Worm (Caenorhabditis elegans) whole organism, mixed stage, embryonic: Measurements from ENCODE around the gene fbxb-115.
"Not testable (repeated sequence)": the region's sequence is repeated elsewhere in the genome, so short reads cannot be mapped to it uniquely, and the experiment has no call there.

ENCODE experiments used
- M03D4.4 ChIP-seq: sonication (generic microtip); optimal IDR thresholded peaks from 2 replicates; lab custom pipeline; 2017; ENCODE audit warnings: mild to moderate bottlenecking, missing genetic modification characterization, missing compliant biosample characterization
- bed-3 ChIP-seq: fragments of 200-800 bp; sonication (Bioruptor generic); optimal IDR thresholded peaks from 3 replicates; lab custom pipeline; 2018; ENCODE audit warnings: mild to moderate bottlenecking, missing genetic modification characterization, moderate library complexity, missing compliant biosample characterization
- blmp-1 ChIP-seq: fragments of 150-350 bp; optimal IDR thresholded peaks from 2 replicates; lab custom pipeline; 2014; ENCODE audit warnings: missing biosample characterization, missing genetic modification characterization
- ceh-39 ChIP-seq: fragments of 150-350 bp; optimal IDR thresholded peaks from 2 replicates; lab custom pipeline; 2014; ENCODE audit warnings: missing biosample characterization, missing genetic modification characterization
- ceh-83 ChIP-seq: fragments of 200-800 bp; sonication (Bioruptor generic); optimal IDR thresholded peaks from 2 replicates; lab custom pipeline; 2018; ENCODE audit warnings: mild to moderate bottlenecking, missing genetic modification characterization, missing compliant biosample characterization
- ces-1 ChIP-seq: fragments of 150-350 bp; optimal IDR thresholded peaks from 2 replicates; lab custom pipeline; 2014; ENCODE audit warnings: missing biosample characterization, missing genetic modification reagents, missing genetic modification characterization
- cnd-1 ChIP-seq: fragments of 200-800 bp; sonication (Bioruptor generic); optimal IDR thresholded peaks from 2 replicates; lab custom pipeline; 2018; ENCODE audit warnings: mild to moderate bottlenecking, missing genetic modification characterization, missing compliant biosample characterization
- drap-1 ChIP-seq: fragments of 200-800 bp; sonication (Bioruptor generic); optimal IDR thresholded peaks from 3 replicates; lab custom pipeline; 2018; ENCODE audit warnings: mild to moderate bottlenecking, missing genetic modification characterization, missing compliant biosample characterization
- elt-1 ChIP-seq: sonication (generic microtip); optimal IDR thresholded peaks from 2 replicates; lab custom pipeline; 2017; ENCODE audit warnings: missing genetic modification characterization, mild to moderate bottlenecking, missing compliant biosample characterization, antibody characterized with exemption, moderate library complexity, borderline replicate concordance; ENCODE audit not compliant: insufficient read depth
- elt-3 ChIP-seq: fragments of 150-350 bp; optimal IDR thresholded peaks from 2 replicates; lab custom pipeline; 2014; ENCODE audit warnings: missing biosample characterization, missing genetic modification characterization
- flh-1 ChIP-seq: fragments of 200-800 bp; sonication (Bioruptor generic); optimal IDR thresholded peaks from 2 replicates; lab custom pipeline; 2018; ENCODE audit warnings: mild to moderate bottlenecking, missing genetic modification characterization, moderate library complexity, missing compliant biosample characterization
- ham-2 ChIP-seq: fragments of 200-800 bp; sonication (Bioruptor generic); optimal IDR thresholded peaks from 2 replicates; lab custom pipeline; 2018; ENCODE audit warnings: mild to moderate bottlenecking, missing genetic modification characterization, missing compliant biosample characterization
- hlh-1 ChIP-seq: fragments of 150-350 bp; optimal IDR thresholded peaks from 2 replicates; lab custom pipeline; 2014; ENCODE audit warnings: missing biosample characterization, missing genetic modification reagents, missing genetic modification characterization
- lin-32 ChIP-seq: fragments of 200-800 bp; sonication (Bioruptor generic); optimal IDR thresholded peaks from 2 replicates; lab custom pipeline; 2018; ENCODE audit warnings: mild to moderate bottlenecking, missing genetic modification characterization, missing compliant biosample characterization
- lsy-2 ChIP-seq: fragments of 150-350 bp; optimal IDR thresholded peaks from 2 replicates; lab custom pipeline; 2014; ENCODE audit warnings: missing biosample characterization, missing genetic modification characterization
- mab-5 ChIP-seq: fragments of 150-350 bp; optimal IDR thresholded peaks from 2 replicates; lab custom pipeline; 2014; ENCODE audit warnings: missing biosample characterization, missing genetic modification characterization
- mep-1 ChIP-seq: fragments of 150-350 bp; optimal IDR thresholded peaks from 2 replicates; lab custom pipeline; 2017; ENCODE audit warnings: missing biosample characterization, missing genetic modification reagents, missing genetic modification characterization, inconsistent platforms
- mls-2 ChIP-seq: sonication (generic microtip); optimal IDR thresholded peaks from 2 replicates; lab custom pipeline; 2016; ENCODE audit warnings: mild to moderate bottlenecking, missing genetic modification characterization, moderate library complexity, missing compliant biosample characterization
- nhr-2 ChIP-seq: fragments of 150-350 bp; optimal IDR thresholded peaks from 2 replicates; lab custom pipeline; 2014; ENCODE audit warnings: missing biosample characterization, missing genetic modification characterization
- nhr-28 ChIP-seq: fragments of 150-350 bp; optimal IDR thresholded peaks from 2 replicates; lab custom pipeline; 2014; ENCODE audit warnings: missing biosample characterization, missing genetic modification characterization
- nhr-76 ChIP-seq: sonication (generic microtip); optimal IDR thresholded peaks from 2 replicates; lab custom pipeline; 2017; ENCODE audit warnings: missing biosample characterization, missing genetic modification characterization
- pha-4 ChIP-seq: fragments of 150-350 bp; optimal IDR thresholded peaks from 2 replicates; lab custom pipeline; 2018; ENCODE audit warnings: missing biosample characterization, missing genetic modification reagents, missing genetic modification characterization
- sem-2 ChIP-seq: fragments of 200-800 bp; sonication (Bioruptor generic); optimal IDR thresholded peaks from 2 replicates; lab custom pipeline; 2018; ENCODE audit warnings: mild to moderate bottlenecking, missing genetic modification characterization, missing compliant biosample characterization
- snpc-4 ChIP-seq: fragments of 150-350 bp; optimal IDR thresholded peaks from 2 replicates; lab custom pipeline; 2014; ENCODE audit warnings: missing biosample characterization, missing genetic modification characterization
- sptf-1 ChIP-seq: sonication (generic microtip); optimal IDR thresholded peaks from 2 replicates; lab custom pipeline; 2017; ENCODE audit warnings: mild to moderate bottlenecking, missing genetic modification characterization, moderate library complexity, missing compliant biosample characterization
- tbx-8 ChIP-seq: fragments of 200-800 bp; sonication (Bioruptor generic); optimal IDR thresholded peaks from 2 replicates; lab custom pipeline; 2018; ENCODE audit warnings: mild to moderate bottlenecking, missing genetic modification characterization, moderate library complexity, missing compliant biosample characterization
- unc-120 ChIP-seq: sonication (generic microtip); optimal IDR thresholded peaks from 2 replicates; lab custom pipeline; 2017; ENCODE audit warnings: missing genetic modification characterization, missing compliant biosample characterization; ENCODE audit not compliant: poor library complexity, severe bottlenecking
- unc-39 ChIP-seq: fragments of 150-350 bp; optimal IDR thresholded peaks from 2 replicates; lab custom pipeline; 2014; ENCODE audit warnings: missing biosample characterization, missing genetic modification characterization
- unc-62 ChIP-seq: fragments of 150-350 bp; optimal IDR thresholded peaks from 2 replicates; lab custom pipeline; 2014; ENCODE audit warnings: missing biosample characterization, missing genetic modification reagents, missing genetic modification characterization
- ztf-11 ChIP-seq: fragments of 150-350 bp; optimal IDR thresholded peaks from 2 replicates; lab custom pipeline; 2014; ENCODE audit warnings: missing biosample characterization, missing genetic modification characterization

The fbxb-115 gene

DNA sequence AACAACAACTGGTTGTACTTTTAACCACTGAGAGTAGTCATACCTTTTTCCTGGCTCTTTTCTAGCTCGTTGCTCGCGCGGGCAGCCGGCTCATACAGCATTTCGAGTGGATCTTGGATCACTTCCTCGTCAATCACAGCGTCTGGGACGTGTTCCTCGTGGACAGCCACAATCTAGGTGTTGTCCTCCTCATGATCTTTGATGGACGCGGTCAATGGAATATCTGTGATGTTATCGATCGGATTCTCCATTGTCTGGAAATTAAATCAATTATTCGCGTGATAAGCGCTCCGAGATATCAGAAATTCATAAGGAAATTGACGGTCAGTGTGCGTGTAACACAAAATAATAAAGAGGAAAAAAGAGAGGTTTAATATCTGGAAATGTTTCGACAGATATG is 39.9 kb upstream of the fbxb-115 start, which contains the start of gene F21D9.8:
TSS of gene F21D9.8 (minus strand) at position 101 of the 400 bp plus-strand sequence.
- no peak for TF ChIP-seq nhr-76
- no peak for TF ChIP-seq lin-32
- TF ChIP-seq elt-1: no peak
- no peak for TF ChIP-seq bed-3 (GFP tag; lab: Kevin White, UChicago)
- no peak for TF ChIP-seq unc-120 (tag; lab: Kevin White, UChicago)
- TF ChIP-seq ceh-39 (tag; lab: Kevin White, UChicago): no peak
- no peak for TF ChIP-seq elt-3
- TF ChIP-seq sem-2 (GFP tag; lab: Kevin White, UChicago): no peak
- TF ChIP-seq, all 35 proteins: peak for 0

DNA sequence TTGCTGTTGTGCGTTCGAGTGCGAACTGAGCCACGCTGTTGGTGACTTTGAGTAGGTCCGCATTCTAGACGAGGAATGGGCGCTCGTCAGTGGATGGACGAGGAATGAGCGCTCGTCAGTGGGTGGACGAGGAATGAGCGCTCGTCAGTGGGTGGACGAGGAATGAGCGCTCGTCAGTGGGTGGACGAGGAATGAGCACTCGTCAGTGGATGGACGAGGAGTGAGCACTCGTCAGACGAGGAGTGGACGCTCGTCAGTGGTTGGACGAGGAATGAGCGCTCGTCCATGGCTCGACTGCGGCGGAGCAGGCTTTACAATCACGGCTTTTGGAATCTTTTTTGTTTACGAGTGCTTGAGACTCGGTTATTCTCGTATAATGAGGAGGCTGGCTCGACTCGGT is 38.5 kb upstream of the fbxb-115 start:
- TF ChIP-seq ces-1 (GFP tag; lab: Kevin White, UChicago) (no peak), drap-1 (GFP tag; lab: Kevin White, UChicago) (no peak), elt-1 (no peak), hlh-1 (tag; lab: Kevin White, UChicago) (no peak), nhr-2 (tag; lab: Kevin White, UChicago) (no peak), M03D4.4 (tag; lab: Kevin White, UChicago) (no peak), pha-4 (tag; lab: Kevin White, UChicago) (no peak), lsy-2 (tag; lab: Kevin White, UChicago) (no peak), mep-1 (no peak), blmp-1 (tag; lab: Kevin White, UChicago) (no peak)

DNA sequence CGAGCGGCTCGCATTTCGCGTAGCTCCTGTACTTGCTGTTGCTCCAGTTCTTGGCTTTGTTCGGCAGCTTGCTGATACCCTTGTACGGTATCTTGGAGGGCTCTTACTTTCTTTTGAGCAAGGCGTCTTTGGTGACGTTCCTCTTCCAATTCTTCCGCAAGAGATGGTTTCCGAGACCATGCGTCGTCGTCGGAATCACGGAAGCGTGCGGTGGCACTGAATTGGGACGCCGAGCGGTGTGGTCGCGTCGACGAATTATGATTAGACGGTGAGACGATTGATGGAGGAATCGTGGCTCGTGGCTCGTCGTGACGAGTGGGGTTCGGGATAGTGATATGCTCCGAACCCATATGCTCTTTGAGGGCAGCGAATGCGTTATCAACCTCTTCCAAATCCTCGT is 36.3 kb upstream of the fbxb-115 start:
- TF ChIP-seq ceh-83 (GFP tag; lab: Kevin White, UChicago) (no peak), nhr-28 (tag; lab: Kevin White, UChicago) (no peak), elt-1 (no peak)

DNA sequence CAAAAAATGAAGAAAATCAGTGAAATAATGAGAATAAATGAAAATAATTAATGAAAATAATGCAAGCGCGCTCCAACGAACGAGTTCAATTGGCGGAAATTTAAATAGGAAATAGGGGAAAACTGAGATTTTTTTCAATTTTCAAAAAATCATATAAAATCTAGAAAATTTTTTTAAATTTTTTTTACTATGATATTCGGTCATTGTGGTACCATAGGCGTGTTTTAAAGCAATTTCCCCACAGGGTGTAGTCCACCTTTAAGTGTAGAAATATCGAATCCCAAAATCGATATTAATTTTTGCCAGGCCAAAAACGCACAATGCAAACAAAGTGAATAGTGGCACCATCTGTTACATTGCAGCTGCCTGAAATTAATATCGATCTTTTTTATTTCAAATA is 24.1 kb upstream of the fbxb-115 start, which contains the start of gene F21D9.1:
TSS of gene F21D9.1 (plus strand) at position 301 of the 400 bp plus-strand sequence.
- not testable (repeated sequence) for TF ChIP-seq sem-2 (GFP tag; lab: Kevin White, UChicago); unc-120 (tag; lab: Kevin White, UChicago); flh-1
- TF ChIP-seq, all 35 proteins: peak for 0; not testable (repeated sequence) for 35

DNA sequence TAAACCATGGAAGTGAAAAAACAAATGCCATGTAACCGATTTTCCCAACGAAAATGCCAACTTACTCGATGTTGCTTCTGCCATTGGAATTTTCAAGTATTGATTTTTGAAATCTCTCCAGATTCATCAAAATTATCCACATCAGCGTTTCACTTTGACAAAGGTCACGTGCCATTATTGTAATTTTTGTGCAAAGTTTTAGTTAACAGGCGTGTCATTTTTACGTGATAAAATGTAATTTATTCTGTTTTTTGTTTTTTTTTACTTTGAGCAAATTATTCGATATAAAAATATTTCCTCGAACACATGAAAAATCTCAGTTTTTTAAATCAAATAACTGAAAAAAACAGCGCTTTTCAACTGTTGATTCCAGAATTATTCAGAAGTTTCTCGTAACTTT is 22.3 kb upstream of the fbxb-115 start, which contains the start of gene F21D9.2:
TSS of gene F21D9.2 (minus strand) at position 101 of the 400 bp plus-strand sequence.
- TF ChIP-seq mep-1 (no peak), snpc-4 (no peak), nhr-76 (no peak), ztf-11 (tag; lab: Kevin White, UChicago) (no peak), unc-62 (GFP tag; lab: Kevin White, UChicago) (no peak), mls-2 (tag; lab: Kevin White, UChicago) (no peak), drap-1 (GFP tag; lab: Kevin White, UChicago) (no peak), sptf-1 (tag; lab: Kevin White, UChicago) (no peak), M03D4.4 (tag; lab: Kevin White, UChicago) (no peak), ces-1 (GFP tag; lab: Kevin White, UChicago) (no peak), ham-2 (GFP tag; lab: Kevin White, UChicago) (no peak), cnd-1 (tag; lab: Kevin White, UChicago) (no peak)

DNA sequence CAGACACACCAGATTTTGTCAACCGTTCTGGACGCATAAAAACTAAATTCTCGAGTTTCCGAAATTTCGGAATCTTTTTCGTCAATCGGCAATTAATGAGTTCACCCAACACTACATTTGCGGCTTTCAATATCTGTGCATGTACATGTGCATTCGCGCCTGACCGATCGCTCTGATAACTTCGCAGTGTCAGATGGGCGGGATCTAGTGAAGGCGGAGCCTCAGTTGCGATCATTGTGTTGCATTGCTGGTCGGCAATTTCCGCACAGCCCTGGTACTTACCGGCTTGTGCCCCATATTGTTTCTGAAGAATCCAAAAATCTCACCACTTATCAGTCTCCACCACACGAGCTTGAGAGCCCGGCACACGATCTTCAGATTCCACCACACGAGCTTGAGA is 20.7 kb upstream of the fbxb-115 start:
- TF ChIP-seq nhr-76 (no peak), mab-5 (tag; lab: Kevin White, UChicago) (no peak), drap-1 (GFP tag; lab: Kevin White, UChicago) (no peak), lsy-2 (tag; lab: Kevin White, UChicago) (no peak), sptf-1 (tag; lab: Kevin White, UChicago) (no peak), mls-2 (tag; lab: Kevin White, UChicago) (no peak), blmp-1 (tag; lab: Kevin White, UChicago) (no peak), tbx-8 (GFP tag; lab: Kevin White, UChicago) (no peak), sem-2 (GFP tag; lab: Kevin White, UChicago) (no peak), unc-39 (no peak)
